Worm (Caenorhabditis elegans) whole organism, mixed stage, embryonic: ENCODE measurements around the gene drn-1.

Experiments used
- M03D4.4 ChIP-seq: sonication (generic microtip); optimal IDR thresholded peaks from 2 replicates; lab custom pipeline; 2017; ENCODE audit warnings: mild to moderate bottlenecking, missing genetic modification characterization, missing compliant biosample characterization
- bed-3 ChIP-seq: fragments of 200-800 bp; sonication (Bioruptor generic); optimal IDR thresholded peaks from 3 replicates; lab custom pipeline; 2018; ENCODE audit warnings: mild to moderate bottlenecking, missing genetic modification characterization, moderate library complexity, missing compliant biosample characterization
- blmp-1 ChIP-seq: fragments of 150-350 bp; optimal IDR thresholded peaks from 2 replicates; lab custom pipeline; 2014; ENCODE audit warnings: missing biosample characterization, missing genetic modification characterization
- ceh-39 ChIP-seq: fragments of 150-350 bp; optimal IDR thresholded peaks from 2 replicates; lab custom pipeline; 2014; ENCODE audit warnings: missing biosample characterization, missing genetic modification characterization
- ceh-43 ChIP-seq: fragments of 200-800 bp; sonication (Bioruptor generic); optimal IDR thresholded peaks from 2 replicates; lab custom pipeline; 2018; ENCODE audit warnings: mild to moderate bottlenecking, missing genetic modification characterization, moderate library complexity, missing compliant biosample characterization
- ceh-83 ChIP-seq: fragments of 200-800 bp; sonication (Bioruptor generic); optimal IDR thresholded peaks from 2 replicates; lab custom pipeline; 2018; ENCODE audit warnings: mild to moderate bottlenecking, missing genetic modification characterization, missing compliant biosample characterization
- ces-1 ChIP-seq: fragments of 150-350 bp; optimal IDR thresholded peaks from 2 replicates; lab custom pipeline; 2014; ENCODE audit warnings: missing biosample characterization, missing genetic modification reagents, missing genetic modification characterization
- cnd-1 ChIP-seq: fragments of 200-800 bp; sonication (Bioruptor generic); optimal IDR thresholded peaks from 2 replicates; lab custom pipeline; 2018; ENCODE audit warnings: mild to moderate bottlenecking, missing genetic modification characterization, missing compliant biosample characterization
- drap-1 ChIP-seq: fragments of 200-800 bp; sonication (Bioruptor generic); optimal IDR thresholded peaks from 3 replicates; lab custom pipeline; 2018; ENCODE audit warnings: mild to moderate bottlenecking, missing genetic modification characterization, missing compliant biosample characterization
- elt-3 ChIP-seq: fragments of 150-350 bp; optimal IDR thresholded peaks from 2 replicates; lab custom pipeline; 2014; ENCODE audit warnings: missing biosample characterization, missing genetic modification characterization
- flh-1 ChIP-seq: fragments of 200-800 bp; sonication (Bioruptor generic); optimal IDR thresholded peaks from 2 replicates; lab custom pipeline; 2018; ENCODE audit warnings: mild to moderate bottlenecking, missing genetic modification characterization, moderate library complexity, missing compliant biosample characterization
- ham-2 ChIP-seq: fragments of 200-800 bp; sonication (Bioruptor generic); optimal IDR thresholded peaks from 2 replicates; lab custom pipeline; 2018; ENCODE audit warnings: mild to moderate bottlenecking, missing genetic modification characterization, missing compliant biosample characterization
- hlh-1 ChIP-seq: fragments of 150-350 bp; optimal IDR thresholded peaks from 2 replicates; lab custom pipeline; 2014; ENCODE audit warnings: missing biosample characterization, missing genetic modification reagents, missing genetic modification characterization
- lin-13 ChIP-seq: fragments of 150-350 bp; optimal IDR thresholded peaks from 2 replicates; lab custom pipeline; 2014; ENCODE audit warnings: missing biosample characterization, missing genetic modification characterization
- lin-32 ChIP-seq: fragments of 200-800 bp; sonication (Bioruptor generic); optimal IDR thresholded peaks from 2 replicates; lab custom pipeline; 2018; ENCODE audit warnings: mild to moderate bottlenecking, missing genetic modification characterization, missing compliant biosample characterization
- lsy-2 ChIP-seq: fragments of 150-350 bp; optimal IDR thresholded peaks from 2 replicates; lab custom pipeline; 2014; ENCODE audit warnings: missing biosample characterization, missing genetic modification characterization
- mab-5 ChIP-seq: fragments of 150-350 bp; optimal IDR thresholded peaks from 2 replicates; lab custom pipeline; 2014; ENCODE audit warnings: missing biosample characterization, missing genetic modification characterization
- mep-1 ChIP-seq: fragments of 150-350 bp; optimal IDR thresholded peaks from 2 replicates; lab custom pipeline; 2017; ENCODE audit warnings: missing biosample characterization, missing genetic modification reagents, missing genetic modification characterization, inconsistent platforms
- nhr-12 ChIP-seq: fragments of 150-350 bp; optimal IDR thresholded peaks from 2 replicates; lab custom pipeline; 2014; ENCODE audit warnings: missing biosample characterization, missing genetic modification characterization
- nhr-2 ChIP-seq: fragments of 150-350 bp; optimal IDR thresholded peaks from 2 replicates; lab custom pipeline; 2014; ENCODE audit warnings: missing biosample characterization, missing genetic modification characterization
- nhr-237 ChIP-seq: fragments of 150-350 bp; optimal IDR thresholded peaks from 2 replicates; lab custom pipeline; 2014; ENCODE audit warnings: missing biosample characterization, missing genetic modification characterization
- nhr-28 ChIP-seq: fragments of 150-350 bp; optimal IDR thresholded peaks from 2 replicates; lab custom pipeline; 2014; ENCODE audit warnings: missing biosample characterization, missing genetic modification characterization
- nhr-76 ChIP-seq: sonication (generic microtip); optimal IDR thresholded peaks from 2 replicates; lab custom pipeline; 2017; ENCODE audit warnings: missing biosample characterization, missing genetic modification characterization
- snpc-4 ChIP-seq: fragments of 150-350 bp; optimal IDR thresholded peaks from 2 replicates; lab custom pipeline; 2014; ENCODE audit warnings: missing biosample characterization, missing genetic modification characterization
- sptf-1 ChIP-seq: sonication (generic microtip); optimal IDR thresholded peaks from 2 replicates; lab custom pipeline; 2017; ENCODE audit warnings: mild to moderate bottlenecking, missing genetic modification characterization, moderate library complexity, missing compliant biosample characterization
- tbx-8 ChIP-seq: fragments of 200-800 bp; sonication (Bioruptor generic); optimal IDR thresholded peaks from 2 replicates; lab custom pipeline; 2018; ENCODE audit warnings: mild to moderate bottlenecking, missing genetic modification characterization, moderate library complexity, missing compliant biosample characterization
- unc-120 ChIP-seq: sonication (generic microtip); optimal IDR thresholded peaks from 2 replicates; lab custom pipeline; 2017; ENCODE audit warnings: missing genetic modification characterization, missing compliant biosample characterization; ENCODE audit not compliant: poor library complexity, severe bottlenecking
- unc-39 ChIP-seq: fragments of 150-350 bp; optimal IDR thresholded peaks from 2 replicates; lab custom pipeline; 2014; ENCODE audit warnings: missing biosample characterization, missing genetic modification characterization
- unc-62 ChIP-seq: fragments of 150-350 bp; optimal IDR thresholded peaks from 2 replicates; lab custom pipeline; 2014; ENCODE audit warnings: missing biosample characterization, missing genetic modification reagents, missing genetic modification characterization
- zip-8 ChIP-seq: fragments of 150-350 bp; optimal IDR thresholded peaks from 2 replicates; lab custom pipeline; 2014; ENCODE audit warnings: missing biosample characterization, missing genetic modification characterization
- ztf-11 ChIP-seq: fragments of 150-350 bp; optimal IDR thresholded peaks from 2 replicates; lab custom pipeline; 2014; ENCODE audit warnings: missing biosample characterization, missing genetic modification characterization

The drn-1 gene

ce11 chrII:5268977-5269376 is 2.7 kb downstream of the drn-1 start:
- TF ChIP-seq elt-3 (tag; lab: Kevin White, UChicago) = no peak
- TF ChIP-seq bed-3 = no peak
- TF ChIP-seq cnd-1 (tag; lab: Kevin White, UChicago) = no peak
- TF ChIP-seq flh-1 = no peak
- TF ChIP-seq M03D4.4 = no peak
- no peak for TF ChIP-seq ceh-39

ce11 chrII:5264650-5265049 is 7.0 kb downstream of the drn-1 start:
- no peak for TF ChIP-seq ces-1
- no peak for TF ChIP-seq hlh-1 (tag; lab: Kevin White, UChicago)
- TF ChIP-seq zip-8 (tag; lab: Kevin White, UChicago) = no peak
- no peak for TF ChIP-seq drap-1
- no peak for TF ChIP-seq unc-62 (GFP tag; lab: Kevin White, UChicago)
- no peak for TF ChIP-seq snpc-4 (tag; lab: Kevin White, UChicago)
- no peak for TF ChIP-seq mep-1 (tag; lab: Kevin White, UChicago)
- no peak for TF ChIP-seq nhr-76 (tag; lab: Kevin White, UChicago)
- no peak for TF ChIP-seq M03D4.4
- TF ChIP-seq lin-13 (tag; lab: Kevin White, UChicago) = no peak
- TF ChIP-seq lsy-2 (tag; lab: Kevin White, UChicago) = no peak
- no peak for TF ChIP-seq tbx-8 (GFP tag; lab: Kevin White, UChicago)
- no peak for TF ChIP-seq ceh-83
- no peak for TF ChIP-seq bed-3
- no peak for TF ChIP-seq sptf-1 (tag; lab: Kevin White, UChicago)
- no peak for TF ChIP-seq flh-1

ce11 chrII:5255435-5255834 is 16.2 kb downstream of the drn-1 start, which contains the start of gene frpr-4:
frpr-4 (minus strand) TSS chrII:5255535.
- TF ChIP-seq lsy-2 (tag; lab: Kevin White, UChicago) = no peak
- TF ChIP-seq nhr-237 (tag; lab: Kevin White, UChicago) = no peak
- TF ChIP-seq ztf-11 (tag; lab: Kevin White, UChicago) = no peak
- no peak for TF ChIP-seq mab-5 (tag; lab: Kevin White, UChicago)
- TF ChIP-seq unc-120 (tag; lab: Kevin White, UChicago) = no peak
- no peak for TF ChIP-seq mep-1 (tag; lab: Kevin White, UChicago)
- TF ChIP-seq unc-39 (tag; lab: Kevin White, UChicago) = no peak
- no peak for TF ChIP-seq nhr-28 (tag; lab: Kevin White, UChicago)
- no peak for TF ChIP-seq ceh-83
- TF ChIP-seq lin-13 (tag; lab: Kevin White, UChicago) = no peak
- TF ChIP-seq zip-8 (tag; lab: Kevin White, UChicago) = no peak
- TF ChIP-seq elt-3 (tag; lab: Kevin White, UChicago) = no peak

- TF ChIP-seq lin-32 (GFP tag; lab: Kevin White, UChicago) (no peak), nhr-237 (tag; lab: Kevin White, UChicago) (no peak), M03D4.4 (no peak), nhr-12 (tag; lab: Kevin White, UChicago) (no peak), mab-5 (tag; lab: Kevin White, UChicago) (no peak), lsy-2 (tag; lab: Kevin White, UChicago) (no peak), zip-8 (tag; lab: Kevin White, UChicago) (no peak), unc-120 (tag; lab: Kevin White, UChicago) (no peak), elt-3 (tag; lab: Kevin White, UChicago) (no peak), ztf-11 (tag; lab: Kevin White, UChicago) (no peak), unc-62 (GFP tag; lab: Kevin White, UChicago) (no peak), ceh-83 (no peak), ham-2 (GFP tag; lab: Kevin White, UChicago) (no peak), snpc-4 (tag; lab: Kevin White, UChicago) (no peak), nhr-76 (tag; lab: Kevin White, UChicago) (no peak), nhr-2 (tag; lab: Kevin White, UChicago) (no peak), nhr-28 (tag; lab: Kevin White, UChicago) (no peak), ceh-43 (no peak), mep-1 (tag; lab: Kevin White, UChicago) (no peak)
- TF ChIP-seq, all 35 proteins: peak for 0
These were observed 24.8 kb downstream of the drn-1 start, which contains the start of gene ptr-6 for ce11 chrII:5246791-5247361. ptr-6 (minus strand) TSS chrII:5246837.

ce11 chrII:5241560-5241959 is 30.1 kb downstream of the drn-1 start, which contains the start of gene T16D1.1:
T16D1.1 (minus strand) TSS chrII:5241660.
- TF ChIP-seq zip-8 (tag; lab: Kevin White, UChicago) (no peak), bed-3 (no peak), lin-13 (tag; lab: Kevin White, UChicago) (no peak), sptf-1 (tag; lab: Kevin White, UChicago) (no peak), nhr-28 (tag; lab: Kevin White, UChicago) (no peak), blmp-1 (tag; lab: Kevin White, UChicago) (no peak)
